Worm (Caenorhabditis elegans) whole organism, L1 larva: Measurements from ENCODE around the gene Y55F3BR.10.

Experiments
- C34B4.2 ChIP-seq: sonication (generic microtip); optimal IDR thresholded peaks from 2 replicates; lab custom pipeline; 2017; ENCODE audit warnings: mild to moderate bottlenecking, missing genetic modification characterization, missing compliant biosample characterization
- F16B12.6 ChIP-seq: fragments of 150-350 bp; optimal IDR thresholded peaks from 2 replicates; lab custom pipeline; 2014; ENCODE audit warnings: missing biosample characterization, missing genetic modification characterization
- aha-1 ChIP-seq: fragments of 150-350 bp; optimal IDR thresholded peaks from 2 replicates; lab custom pipeline; 2014; ENCODE audit warnings: missing biosample characterization, missing genetic modification characterization
- alr-1 ChIP-seq: fragments of 200-800 bp; sonication (Bioruptor generic); optimal IDR thresholded peaks from 2 replicates; lab custom pipeline; 2018; ENCODE audit warnings: borderline replicate concordance, mild to moderate bottlenecking, missing genetic modification characterization, missing compliant biosample characterization
- aly-2 ChIP-seq: fragments of 150-350 bp; optimal IDR thresholded peaks from 2 replicates; lab custom pipeline; 2014; ENCODE audit warnings: missing biosample characterization, missing genetic modification characterization
- ama-1 ChIP-seq: fragments of 150-350 bp; optimal IDR thresholded peaks from 2 replicates; lab custom pipeline; 2014
- ceh-63 ChIP-seq: fragments of 200-800 bp; sonication (Bioruptor generic); optimal IDR thresholded peaks from 2 replicates; lab custom pipeline; 2018; ENCODE audit warnings: mild to moderate bottlenecking, missing genetic modification characterization, missing compliant biosample characterization
- ceh-82 ChIP-seq, 3 experiments: fragments of 150-350 bp in 1 of 3; sonication (generic microtip) in 2 of 3; optimal IDR thresholded peaks; 2 replicates each; lab custom pipeline; 2014 to 2017; ENCODE audit warnings: missing biosample characterization in 3 of 3, missing genetic modification characterization in 3 of 3
- ceh-88 ChIP-seq: fragments of 200-800 bp; sonication (Bioruptor generic); IDR thresholded peaks from 2 replicates; pipeline ENCODE4 v1.3.6; 2022; ENCODE audit warnings: missing genetic modification characterization, missing compliant biosample characterization
- ces-1 ChIP-seq: fragments of 150-350 bp; optimal IDR thresholded peaks from 2 replicates; lab custom pipeline; 2014; ENCODE audit warnings: missing biosample characterization, missing genetic modification reagents, missing genetic modification characterization
- efl-1 ChIP-seq, 4 experiments: fragments of 150-350 bp; optimal IDR thresholded peaks in 3 of 4; peaks in 1 of 4; 1 replicate in 1 of 4; 2 replicates in 3 of 4; lab custom pipeline; 2014; ENCODE audit warnings: missing biosample characterization in 2 of 4, missing genetic modification characterization in 2 of 4, missing genetic modification reagents in 2 of 4
- elt-3 ChIP-seq, 6 experiments: fragments of 150-350 bp in 1 of 6; sonication (generic microtip); optimal IDR thresholded peaks; 2 replicates each; lab custom pipeline; 2017 to 2018; ENCODE audit warnings: missing biosample characterization in 6 of 6, missing genetic modification characterization in 6 of 6, inconsistent platforms in 1 of 6
- ets-5 ChIP-seq: fragments of 200-800 bp; sonication (Bioruptor generic); IDR thresholded peaks from 2 replicates; pipeline ENCODE4 v1.3.6; 2022; ENCODE audit warnings: missing genetic modification characterization, missing compliant biosample characterization
- fkh-10 ChIP-seq: sonication (generic microtip); optimal IDR thresholded peaks from 2 replicates; lab custom pipeline; 2017; ENCODE audit warnings: missing biosample characterization, missing genetic modification reagents, missing genetic modification characterization
- fkh-4 ChIP-seq: sonication (generic microtip); optimal IDR thresholded peaks from 2 replicates; lab custom pipeline; 2016; ENCODE audit warnings: missing compliant biosample characterization, missing genetic modification characterization, borderline replicate concordance
- fkh-8 ChIP-seq: sonication (generic microtip); optimal IDR thresholded peaks from 2 replicates; lab custom pipeline; 2016; ENCODE audit warnings: mild to moderate bottlenecking, missing genetic modification characterization, missing compliant biosample characterization
- isw-1 ChIP-seq: fragments of 200-800 bp; sonication (Bioruptor generic); IDR thresholded peaks from 2 replicates; pipeline ENCODE4 v1.3.6; 2022; ENCODE audit warnings: missing genetic modification characterization, missing compliant biosample characterization
- jun-1 ChIP-seq: fragments of 150-350 bp; optimal IDR thresholded peaks from 2 replicates; lab custom pipeline; 2014; ENCODE audit warnings: missing biosample characterization, missing genetic modification reagents, missing genetic modification characterization
- lin-14 ChIP-seq: fragments of 200-800 bp; sonication (Bioruptor generic); optimal IDR thresholded peaks from 2 replicates; lab custom pipeline; 2018; ENCODE audit warnings: mild to moderate bottlenecking, missing genetic modification characterization, moderate library complexity, missing compliant biosample characterization
- lir-3 ChIP-seq: sonication (generic microtip); optimal IDR thresholded peaks from 2 replicates; lab custom pipeline; 2016; ENCODE audit warnings: mild to moderate bottlenecking, missing genetic modification characterization, moderate library complexity, missing compliant biosample characterization; ENCODE audit not compliant: poor library complexity
- mdl-1 ChIP-seq, 2 experiments: fragments of 150-350 bp; optimal IDR thresholded peaks; 2 replicates each; lab custom pipeline; 2014 to 2017; ENCODE audit warnings: missing biosample characterization in 2 of 2, missing genetic modification characterization in 2 of 2, inconsistent platforms in 1 of 2
- mep-1 ChIP-seq: fragments of 150-350 bp; optimal IDR thresholded peaks from 2 replicates; lab custom pipeline; 2014; ENCODE audit warnings: missing biosample characterization, missing genetic modification characterization
- nhr-11 ChIP-seq: fragments of 150-350 bp; optimal IDR thresholded peaks from 2 replicates; lab custom pipeline; 2014; ENCODE audit warnings: missing biosample characterization, missing genetic modification characterization
- nhr-19 ChIP-seq: fragments of 200-800 bp; sonication (Bioruptor generic); conservative IDR thresholded peaks from 2 replicates; pipeline ENCODE4 v1.3.6; 2022; ENCODE audit warnings: missing genetic modification characterization, missing compliant biosample characterization
- nhr-20 ChIP-seq: sonication (generic microtip); optimal IDR thresholded peaks from 2 replicates; lab custom pipeline; 2016; ENCODE audit warnings: mild to moderate bottlenecking, missing genetic modification characterization, missing compliant biosample characterization
- nhr-71 ChIP-seq: sonication (generic microtip); optimal IDR thresholded peaks from 2 replicates; lab custom pipeline; 2016; ENCODE audit warnings: mild to moderate bottlenecking, missing genetic modification characterization, moderate library complexity, missing compliant biosample characterization
- nhr-77 ChIP-seq: fragments of 150-350 bp; optimal IDR thresholded peaks from 2 replicates; lab custom pipeline; 2014; ENCODE audit warnings: missing biosample characterization, missing genetic modification characterization
- nhr-84 ChIP-seq: sonication (generic microtip); optimal IDR thresholded peaks from 2 replicates; lab custom pipeline; 2017; ENCODE audit warnings: missing biosample characterization, missing genetic modification characterization
- nhr-85 ChIP-seq: sonication (generic microtip); peaks from one replicate; lab custom pipeline; 2016; ENCODE audit warnings: missing genetic modification characterization, inconsistent platforms, missing compliant biosample characterization
- pag-3 ChIP-seq: sonication (generic microtip); optimal IDR thresholded peaks from 2 replicates; lab custom pipeline; 2017; ENCODE audit warnings: missing genetic modification characterization, mild to moderate bottlenecking, missing compliant biosample characterization, antibody characterized with exemption, borderline replicate concordance; ENCODE audit not compliant: insufficient read depth
- pqm-1 ChIP-seq: sonication (generic microtip); optimal IDR thresholded peaks from 3 replicates; lab custom pipeline; 2017; ENCODE audit warnings: missing biosample characterization, missing genetic modification characterization
- snpc-4 ChIP-seq: fragments of 150-350 bp; optimal IDR thresholded peaks from 2 replicates; lab custom pipeline; 2014; ENCODE audit warnings: missing biosample characterization, missing genetic modification characterization
- swsn-7 ChIP-seq: sonication (generic microtip); optimal IDR thresholded peaks from 2 replicates; lab custom pipeline; 2016; ENCODE audit warnings: missing genetic modification characterization, missing compliant biosample characterization
- tbx-2 ChIP-seq: sonication (generic microtip); optimal IDR thresholded peaks from 2 replicates; lab custom pipeline; 2016; ENCODE audit warnings: missing genetic modification characterization, missing compliant biosample characterization
- tlp-1 ChIP-seq: fragments of 150-350 bp; optimal IDR thresholded peaks from 2 replicates; lab custom pipeline; 2014; ENCODE audit warnings: missing biosample characterization, missing genetic modification characterization
- unc-86 ChIP-seq: sonication (generic microtip); optimal IDR thresholded peaks from 2 replicates; lab custom pipeline; 2016; ENCODE audit warnings: missing genetic modification characterization, missing compliant biosample characterization
- unc-98 ChIP-seq: fragments of 200-800 bp; sonication (Bioruptor generic); IDR thresholded peaks from 2 replicates; pipeline ENCODE4 v1.3.6; 2022; ENCODE audit warnings: missing genetic modification characterization, missing compliant biosample characterization
- xbp-1 ChIP-seq: sonication (generic microtip); optimal IDR thresholded peaks from 2 replicates; lab custom pipeline; 2016; ENCODE audit warnings: missing genetic modification characterization, missing compliant biosample characterization
- ztf-4 ChIP-seq: fragments of 150-350 bp; optimal IDR thresholded peaks from 2 replicates; lab custom pipeline; 2014; ENCODE audit warnings: missing biosample characterization, missing genetic modification characterization

Y55F3BR.10 gene

DNA sequence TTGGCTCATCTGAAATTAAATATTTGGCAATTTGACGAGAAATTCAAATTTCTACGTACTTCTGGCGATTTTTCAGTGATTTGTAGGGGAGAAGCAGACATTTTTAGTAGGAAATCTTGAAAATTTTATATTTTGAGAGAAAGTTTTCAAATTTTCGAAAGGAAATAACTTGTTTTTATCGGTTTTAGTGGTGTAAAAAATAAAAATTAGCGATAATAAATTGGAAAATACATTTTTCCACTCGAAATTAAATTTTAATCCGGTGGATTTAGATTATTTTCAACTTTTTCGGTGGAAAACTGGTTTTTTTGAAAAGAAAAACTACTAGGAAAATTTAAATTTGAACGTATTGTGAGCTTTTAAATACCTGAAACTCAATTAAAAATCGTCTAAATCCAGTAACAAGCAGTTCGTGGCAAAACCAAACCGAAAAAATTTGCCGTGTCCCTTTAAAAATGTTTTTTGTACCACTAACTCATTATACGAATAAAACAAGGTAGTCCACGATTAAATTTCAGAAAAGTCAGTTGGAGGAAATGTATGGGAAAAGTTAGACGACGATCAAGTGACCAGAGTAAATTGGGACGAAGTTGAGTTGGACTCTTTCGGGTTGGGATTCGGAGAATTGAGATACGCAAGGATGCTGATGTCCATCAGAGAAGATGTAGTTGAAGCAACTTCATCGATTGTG lies at the start of gene Y55F3BR.10, which contains the start of gene madf-1:
TSS of gene Y55F3BR.10 (plus strand) at position 641 of the 691 bp plus-strand sequence.
TSS of gene madf-1 (minus strand) at position 101 of the 691 bp plus-strand sequence.
- TF ChIP-seq nhr-85 (tag; lab: Kevin White, UChicago) (no peak), ceh-82 (tag; optimal IDR thresholded peaks at IDR 0.05; lab: Kevin White, UChicago) (no peak), mdl-1 (tag; optimal IDR thresholded peaks at IDR 0.05; lab: Kevin White, UChicago) (no peak), nhr-11 (tag; lab: Kevin White, UChicago) (no peak), elt-3 (tag; optimal IDR thresholded peaks at IDR 0.05; lab: Kevin White, UChicago) (no peak), unc-86 (no peak)

DNA sequence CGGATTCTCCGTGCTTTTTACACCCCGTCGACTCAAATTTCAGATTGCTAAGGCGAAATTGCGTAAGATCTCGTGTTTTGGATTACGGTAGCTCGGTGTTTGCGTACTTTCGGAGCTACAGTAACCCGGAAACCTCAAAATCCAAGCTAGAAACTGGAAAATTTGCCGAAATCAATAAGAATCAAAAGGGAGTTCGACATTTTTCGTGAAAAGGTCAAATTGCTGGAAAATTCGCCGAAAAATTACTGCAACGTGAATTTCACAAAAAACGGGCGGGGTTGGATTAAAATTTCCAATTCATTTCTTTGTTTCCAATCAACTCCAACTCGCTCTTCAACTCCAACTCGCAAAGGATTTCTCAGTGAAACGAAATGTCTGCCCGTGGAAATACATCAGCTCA lies 44.5 kb upstream of the Y55F3BR.10 start, which contains the start of gene F56B3.6:
TSS of gene F56B3.6 (plus strand) at position 301 of the 400 bp plus-strand sequence.
- TF ChIP-seq tlp-1: no peak
- TF ChIP-seq lin-14: no peak
- no peak for TF ChIP-seq C34B4.2 (tag; lab: Kevin White, UChicago)
- no peak for TF ChIP-seq ama-1 (lab: Kevin White, UChicago)
- TF ChIP-seq aly-2 (tag; lab: Kevin White, UChicago): no peak
- no peak for TF ChIP-seq nhr-71 (tag; lab: Kevin White, UChicago)

DNA sequence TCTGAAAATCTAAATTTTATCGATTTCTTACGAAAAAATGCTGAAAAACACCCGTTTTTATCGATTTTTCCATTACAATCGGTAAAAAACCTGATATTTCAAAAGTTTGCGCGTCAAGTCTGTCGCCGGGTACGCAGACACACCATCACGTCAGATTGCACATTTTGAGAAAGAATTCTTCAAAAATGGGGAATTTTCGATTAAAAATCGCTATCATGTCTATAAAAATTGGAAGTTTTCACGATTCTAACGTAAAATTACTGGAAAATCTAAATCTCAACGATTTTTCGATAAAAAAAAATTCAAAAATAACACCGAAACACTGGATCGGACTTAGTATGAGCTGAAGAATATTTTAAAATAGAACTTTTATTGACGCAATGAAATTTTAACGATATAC lies 38.0 kb upstream of the Y55F3BR.10 start, which contains the start of gene F56B3.4:
TSS of gene F56B3.4 (minus strand) at position 1 of the 400 bp plus-strand sequence.
- TF ChIP-seq jun-1 (tag; lab: Kevin White, UChicago) (no peak), F16B12.6 (tag; lab: Kevin White, UChicago) (peak; percentile 7), ceh-63 (GFP tag; lab: Kevin White, UChicago) (no peak), isw-1 (GFP tag; lab: Robert Waterston, UW) (no peak), alr-1 (no peak), elt-3 (tag; optimal IDR thresholded peaks at IDR 0.05; lab: Kevin White, UChicago) (no peak), fkh-10 (no peak), ceh-88 (GFP tag; lab: Robert Waterston, UW) (no peak), unc-98 (no peak), fkh-4 (tag; lab: Kevin White, UChicago) (no peak), efl-1 (optimal IDR thresholded peaks at IDR 0.05; lab: Kevin White, UChicago) (peak in 1 of 2 experiments; percentile 41), efl-1 (GFP tag; optimal IDR thresholded peaks at IDR 0.05 in 1 of 2; lab: Kevin White, UChicago) (no peak)

DNA sequence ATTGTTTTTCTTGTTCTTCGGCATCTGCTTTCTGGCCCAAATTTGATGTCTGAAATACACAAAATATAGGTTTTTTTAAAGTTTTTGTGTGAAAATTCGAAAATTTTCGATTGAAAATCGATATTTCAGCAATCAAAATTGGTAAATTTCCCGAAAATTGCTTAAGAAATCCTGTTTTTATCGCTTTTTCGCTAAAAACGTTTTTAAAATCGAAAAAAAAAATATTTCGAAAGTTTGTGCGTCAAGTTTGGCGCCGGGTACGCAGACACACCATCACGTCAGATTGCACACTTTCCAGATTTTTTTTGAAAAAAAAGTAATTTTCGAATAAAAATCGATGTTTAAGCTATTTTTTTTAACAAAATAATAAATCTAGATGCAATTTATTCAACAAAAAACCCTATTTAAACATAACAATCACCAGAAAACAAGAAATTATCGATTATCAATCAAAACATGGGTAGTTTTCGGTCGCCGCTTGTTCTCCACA lies 36.8 kb upstream of the Y55F3BR.10 start, which contains the start of gene skr-18:
TSS of gene skr-18 (minus strand) at position 51 of the 490 bp plus-strand sequence.
- TF ChIP-seq F16B12.6 (tag; lab: Kevin White, UChicago) (peak; percentile 58), efl-1 (optimal IDR thresholded peaks at IDR 0.05; lab: Kevin White, UChicago) (peak; percentile 9 to 22), efl-1 (GFP tag; optimal IDR thresholded peaks at IDR 0.05 in 1 of 2; lab: Kevin White, UChicago) (peak in 1 of 2 experiments; percentile 26), fkh-8 (tag; lab: Kevin White, UChicago) (no peak)

DNA sequence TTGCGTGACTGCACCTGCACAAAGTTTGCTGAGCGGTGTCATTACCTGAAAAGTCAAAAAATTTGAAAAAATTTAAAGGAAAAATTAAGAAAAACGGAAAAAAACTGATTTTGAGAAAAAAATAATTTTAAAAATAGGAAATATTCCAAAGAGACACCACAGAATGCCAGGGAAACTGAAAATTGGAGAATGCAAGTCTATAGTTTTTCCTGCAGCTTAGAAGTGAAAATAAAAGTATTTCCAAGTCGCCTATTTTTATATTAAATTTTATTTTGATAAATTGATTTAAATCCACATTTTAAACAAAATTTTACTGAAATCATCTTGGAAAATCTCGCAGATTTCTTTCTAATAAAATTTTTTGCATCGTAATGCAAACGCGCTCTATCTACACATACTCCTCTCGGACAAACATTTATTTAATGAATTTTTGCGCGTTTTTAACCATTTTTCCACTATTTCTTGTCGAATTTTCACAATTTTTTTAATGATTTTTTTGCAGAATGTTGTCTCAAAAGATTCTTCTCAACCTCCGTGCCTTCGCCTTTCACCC lies 35.6 kb upstream of the Y55F3BR.10 start, which contains the start of the genes F56B3.11 and ech-5:
TSS of gene F56B3.11 (minus strand) at position 51 of the 553 bp plus-strand sequence.
TSS of gene ech-5 (plus strand) at position 503 of the 553 bp plus-strand sequence.
- TF ChIP-seq ztf-4 (tag; lab: Kevin White, UChicago): no peak
- peak; percentile 45 for TF ChIP-seq snpc-4
- TF ChIP-seq swsn-7: peak; percentile 85
- no peak for TF ChIP-seq pqm-1 (tag; lab: Kevin White, UChicago)
- TF ChIP-seq ets-5: no peak
- TF ChIP-seq mep-1 (tag; lab: Kevin White, UChicago): peak; percentile 83
- TF ChIP-seq F16B12.6 (tag; lab: Kevin White, UChicago): peak; percentile 19
- TF ChIP-seq fkh-8 (tag; lab: Kevin White, UChicago): peak; percentile 95
- peak; percentile 87 for TF ChIP-seq nhr-20 (tag; lab: Kevin White, UChicago)
- peak in 1 of 6 experiments; percentile 34 for TF ChIP-seq elt-3 (tag; optimal IDR thresholded peaks at IDR 0.05; lab: Kevin White, UChicago)
- no peak for TF ChIP-seq alr-1
- TF ChIP-seq nhr-77 (tag; lab: Kevin White, UChicago): peak; percentile 44
- no peak for TF ChIP-seq C34B4.2 (tag; lab: Kevin White, UChicago)
- no peak for TF ChIP-seq ces-1 (GFP tag; lab: Kevin White, UChicago)
- TF ChIP-seq efl-1 (optimal IDR thresholded peaks at IDR 0.05; lab: Kevin White, UChicago): peak; percentile 65 to 78
- TF ChIP-seq efl-1 (GFP tag; optimal IDR thresholded peaks at IDR 0.05 in 1 of 2; lab: Kevin White, UChicago): peak; percentile 74 to 93
- TF ChIP-seq tbx-2: peak; percentile 91
- peak; percentile 93 for TF ChIP-seq lin-14
- peak; percentile 88 for TF ChIP-seq xbp-1 (tag; lab: Kevin White, UChicago)
- TF ChIP-seq nhr-19 (GFP tag; lab: Robert Waterston, UW): peak; percentile 71
- TF ChIP-seq pag-3: no peak
- no peak for TF ChIP-seq nhr-11 (tag; lab: Kevin White, UChicago)
- TF ChIP-seq aha-1 (tag; lab: Kevin White, UChicago): no peak
- no peak for TF ChIP-seq jun-1 (tag; lab: Kevin White, UChicago)
- no peak for TF ChIP-seq nhr-84
- no peak for TF ChIP-seq lir-3 (tag; lab: Kevin White, UChicago)
